Worm (Caenorhabditis elegans) whole organism, L3 larva: ENCODE data around the gene C16D9.8.

Experiments used
- R02D3.7 ChIP-seq: fragments of 150-350 bp; optimal IDR thresholded peaks from 2 replicates; lab custom pipeline; 2014; ENCODE audit warnings: missing biosample characterization, missing genetic modification characterization
- ama-1 ChIP-seq: fragments of 150-350 bp; optimal IDR thresholded peaks from 2 replicates; lab custom pipeline; 2018
- ceh-9 ChIP-seq: sonication (generic microtip); optimal IDR thresholded peaks from 2 replicates; lab custom pipeline; 2018; ENCODE audit warnings: missing biosample characterization, missing genetic modification characterization
- egl-5 ChIP-seq: fragments of 150-350 bp; optimal IDR thresholded peaks from 2 replicates; lab custom pipeline; 2017; ENCODE audit warnings: missing biosample characterization, missing genetic modification reagents, missing genetic modification characterization, inconsistent platforms
- nfya-1 ChIP-seq: sonication (generic microtip); optimal IDR thresholded peaks from 2 replicates; lab custom pipeline; 2017; ENCODE audit warnings: missing genetic modification characterization, mild to moderate bottlenecking, missing compliant biosample characterization, antibody characterized with exemption, moderate library complexity; ENCODE audit not compliant: insufficient read depth
- nhr-23 ChIP-seq: fragments of 150-350 bp; optimal IDR thresholded peaks from 2 replicates; lab custom pipeline; 2014; ENCODE audit warnings: missing biosample characterization, missing genetic modification reagents, missing genetic modification characterization
- nhr-237 ChIP-seq: fragments of 150-350 bp; optimal IDR thresholded peaks from 2 replicates; lab custom pipeline; 2014; ENCODE audit warnings: missing biosample characterization, missing genetic modification characterization
- nhr-25 ChIP-seq: sonication (generic microtip); optimal IDR thresholded peaks from 2 replicates; lab custom pipeline; 2017; ENCODE audit warnings: missing biosample characterization, missing genetic modification characterization
- nhr-77 ChIP-seq: fragments of 150-350 bp; optimal IDR thresholded peaks from 2 replicates; lab custom pipeline; 2014; ENCODE audit warnings: missing biosample characterization, missing genetic modification characterization
- skn-1 ChIP-seq: fragments of 150-350 bp; optimal IDR thresholded peaks from 2 replicates; lab custom pipeline; 2014; ENCODE audit warnings: missing biosample characterization, missing genetic modification characterization
- unc-39 ChIP-seq: sonication (generic microtip); optimal IDR thresholded peaks from 4 replicates; lab custom pipeline; 2017; ENCODE audit warnings: missing biosample characterization, missing genetic modification characterization

DNA sequence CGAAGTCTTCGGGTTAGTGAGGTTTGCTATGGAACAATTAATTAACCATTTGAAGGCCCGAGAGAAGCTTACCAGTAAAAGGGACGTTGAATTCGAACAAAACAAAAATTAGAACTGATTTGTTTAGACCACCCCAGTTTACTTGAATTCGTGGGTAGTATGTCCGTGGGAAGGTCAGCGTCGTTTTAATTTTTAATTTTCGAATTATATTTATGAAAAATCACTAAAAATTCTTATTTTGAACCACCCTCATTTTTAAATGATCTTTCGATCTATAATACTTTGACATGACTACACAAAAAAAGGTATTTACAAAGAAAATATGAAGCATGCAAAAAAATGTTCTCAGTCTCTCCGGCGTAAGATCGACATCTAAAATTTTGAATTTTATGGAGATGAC lies 17.9 kb downstream of the C16D9.8 start, which contains the start of gene C16D9.5:
- no peak for TF ChIP-seq ceh-9
- no peak for TF ChIP-seq nhr-77
- TF ChIP-seq R02D3.7, result no peak
- no peak for TF ChIP-seq nhr-237 (tag; lab: Kevin White, UChicago)
- TF ChIP-seq nhr-25 (tag; lab: Kevin White, UChicago), result no peak
- no peak for TF ChIP-seq nfya-1 (tag; lab: Kevin White, UChicago)
- TF ChIP-seq unc-39 (tag; lab: Kevin White, UChicago), result no peak
- TF ChIP-seq ama-1 (lab: Kevin White, UChicago), result no peak
- no peak for TF ChIP-seq skn-1
- TF ChIP-seq egl-5 (tag; lab: Kevin White, UChicago), result no peak
- no peak for TF ChIP-seq nhr-23 (tag; lab: Kevin White, UChicago)
